Fruit fly (Drosophila melanogaster) whole organism, embryonic: ENCODE data around the gene CG46462.

ENCODE experiments used
- Awh ChIP-seq: fragments of 200-800 bp; sonication (Bioruptor generic); IDR thresholded peaks from 2 replicates; pipeline ENCODE4, ENCODE4 v1.3.6; 2022; ENCODE audit warnings: missing biosample characterization, missing genetic modification characterization
- Bteb2 ChIP-seq: fragments of 200-800 bp; sonication (Bioruptor generic); optimal IDR thresholded peaks from 2 replicates; lab custom pipeline; 2016; ENCODE audit warnings: missing biosample characterization, missing genetic modification characterization
- CG11247 ChIP-seq: fragments of 200-800 bp; sonication (Bioruptor generic); IDR thresholded peaks from 2 replicates; pipeline ENCODE4 v1.3.6; 2022; ENCODE audit warnings: missing biosample characterization, missing genetic modification characterization
- CG11560 ChIP-seq: fragments of 200-800 bp; sonication (Bioruptor generic); IDR thresholded peaks from 3 replicates; pipeline ENCODE4 v1.3.6; 2022; ENCODE audit warnings: missing biosample characterization, missing genetic modification characterization
- CG14014 ChIP-seq: fragments of 200-800 bp; sonication (Bioruptor generic); IDR thresholded peaks from 2 replicates; pipeline ENCODE4 v1.3.6; 2022; ENCODE audit warnings: missing biosample characterization, missing genetic modification characterization
- CG14710 ChIP-seq: fragments of 200-800 bp; sonication (Bioruptor generic); optimal IDR thresholded peaks from 3 replicates; lab custom pipeline; 2019; ENCODE audit warnings: missing biosample characterization, mild to moderate bottlenecking, missing genetic modification characterization, moderate library complexity
- CG15479 ChIP-seq: fragments of 200-800 bp; sonication (Bioruptor generic); optimal IDR thresholded peaks from 3 replicates; lab custom pipeline; 2019; ENCODE audit warnings: missing biosample characterization, mild to moderate bottlenecking, missing genetic modification characterization, moderate library complexity
- CG16815 ChIP-seq: fragments of 200-800 bp; sonication (Bioruptor generic); optimal IDR thresholded peaks from 3 replicates; lab custom pipeline; 2017; ENCODE audit warnings: missing biosample characterization, mild to moderate bottlenecking, missing genetic modification characterization
- CG16863 ChIP-seq: fragments of 200-800 bp; sonication (Bioruptor generic); optimal IDR thresholded peaks from 3 replicates; lab custom pipeline; 2016; ENCODE audit warnings: missing biosample characterization, missing genetic modification characterization
- CG17361 ChIP-seq: fragments of 200-800 bp; sonication (Bioruptor generic); IDR thresholded peaks from 3 replicates; pipeline ENCODE4 v1.3.6; 2022; ENCODE audit warnings: missing biosample characterization, missing genetic modification characterization
- CG31388 ChIP-seq: fragments of 200-800 bp; sonication (Bioruptor generic); optimal IDR thresholded peaks from 2 replicates; lab custom pipeline; 2016; ENCODE audit warnings: missing biosample characterization, missing genetic modification characterization
- CG34376 ChIP-seq: fragments of 200-800 bp; sonication (Bioruptor generic); optimal IDR thresholded peaks from 2 replicates; lab custom pipeline; 2018; ENCODE audit warnings: missing biosample characterization, mild to moderate bottlenecking, missing genetic modification characterization
- CG4404 ChIP-seq: fragments of 200-800 bp; sonication (Bioruptor generic); IDR thresholded peaks from 2 replicates; pipeline ENCODE4 v1.3.6; 2022; ENCODE audit warnings: missing biosample characterization, missing genetic modification characterization
- CG4707 ChIP-seq: fragments of 200-800 bp; sonication (Bioruptor generic); optimal IDR thresholded peaks from 2 replicates; lab custom pipeline; 2018; ENCODE audit warnings: missing biosample characterization, mild to moderate bottlenecking, missing genetic modification characterization, moderate library complexity
- CG4730 ChIP-seq: fragments of 200-800 bp; sonication (Bioruptor generic); IDR thresholded peaks from 2 replicates; pipeline ENCODE4 v1.3.6; 2022; ENCODE audit warnings: missing biosample characterization, missing genetic modification characterization
- CG6791 ChIP-seq: fragments of 200-800 bp; sonication (Bioruptor generic); IDR thresholded peaks from 3 replicates; pipeline ENCODE4 v1.3.6; 2022; ENCODE audit warnings: missing biosample characterization, missing genetic modification characterization; ENCODE audit not compliant: partially characterized antibody
- CG7372 ChIP-seq: fragments of 200-800 bp; sonication (Bioruptor generic); IDR thresholded peaks from 2 replicates; pipeline ENCODE4 v1.3.6; 2022; ENCODE audit warnings: missing biosample characterization, missing genetic modification characterization
- CG7839 ChIP-seq: fragments of 200-800 bp; sonication (Bioruptor generic); optimal IDR thresholded peaks from 3 replicates; lab custom pipeline; 2018; ENCODE audit warnings: missing biosample characterization, mild to moderate bottlenecking, missing genetic modification characterization, moderate library complexity
- CG9437 ChIP-seq: fragments of 200-800 bp; sonication (Bioruptor generic); optimal IDR thresholded peaks from 2 replicates; lab custom pipeline; 2018; ENCODE audit warnings: missing biosample characterization, mild to moderate bottlenecking, missing genetic modification characterization
- CG9876 ChIP-seq: fragments of 200-800 bp; sonication (Bioruptor generic); optimal IDR thresholded peaks from 2 replicates; lab custom pipeline; 2016; ENCODE audit warnings: missing biosample characterization, missing genetic modification characterization
- Camta ChIP-seq: fragments of 200-800 bp; sonication (Bioruptor generic); optimal IDR thresholded peaks from 2 replicates; lab custom pipeline; 2016; ENCODE audit warnings: missing biosample characterization, missing genetic modification characterization
- CoRest ChIP-seq: fragments of 200-800 bp; sonication (Bioruptor generic); optimal IDR thresholded peaks from 3 replicates; lab custom pipeline; 2018; ENCODE audit warnings: missing biosample characterization, mild to moderate bottlenecking, missing genetic modification characterization, moderate library complexity
- D ChIP-seq, 2 experiments: fragments of 200-800 bp in 1 of 2; fragments of >200 bp in 1 of 2; sonication (Bioruptor generic) in 1 of 2; optimal IDR thresholded peaks; 2 replicates in 1 of 2; 3 replicates in 1 of 2; lab custom pipeline; 2017; ENCODE audit warnings: mild to moderate bottlenecking in 1 of 2, missing biosample characterization in 1 of 2, missing genetic modification characterization in 1 of 2, missing genetic modification reagents in 1 of 2
- Dref ChIP-seq: fragments of 200-800 bp; sonication (Bioruptor generic); IDR thresholded peaks from 2 replicates; pipeline ENCODE4 v1.3.6; 2022; ENCODE audit warnings: missing biosample characterization, missing genetic modification characterization
- Drgx ChIP-seq: fragments of 200-800 bp; sonication (Bioruptor generic); IDR thresholded peaks from 2 replicates; pipeline ENCODE4 v1.3.6; 2022; ENCODE audit warnings: missing biosample characterization, missing genetic modification characterization
- H2.0 ChIP-seq: fragments of 200-800 bp; sonication (Bioruptor generic); IDR thresholded peaks from 2 replicates; pipeline ENCODE4 v1.3.6; 2022; ENCODE audit warnings: missing biosample characterization, missing genetic modification characterization
- Hand ChIP-seq: fragments of 200-800 bp; sonication (Bioruptor generic); optimal IDR thresholded peaks from 2 replicates; lab custom pipeline; 2017; ENCODE audit warnings: mild to moderate bottlenecking, missing biosample characterization, missing genetic modification reagents, missing genetic modification characterization
- Hr3 ChIP-seq: fragments of 200-800 bp; sonication (Bioruptor generic); optimal IDR thresholded peaks from 3 replicates; lab custom pipeline; 2016; ENCODE audit warnings: missing biosample characterization, missing genetic modification characterization
- Lhr ChIP-seq: fragments of 200-800 bp; sonication (Bioruptor generic); optimal IDR thresholded peaks from 3 replicates; lab custom pipeline; 2017; ENCODE audit warnings: mild to moderate bottlenecking, missing biosample characterization, missing genetic modification reagents, missing genetic modification characterization
- Myb ChIP-seq: fragments of 200-800 bp; sonication (Bioruptor generic); optimal IDR thresholded peaks from 2 replicates; lab custom pipeline; 2016; ENCODE audit warnings: missing biosample characterization, missing genetic modification characterization
- Oaz ChIP-seq: fragments of 200-800 bp; sonication (Bioruptor generic); IDR thresholded peaks from 2 replicates; pipeline ENCODE4 v1.3.6; 2022; ENCODE audit warnings: missing biosample characterization, missing genetic modification characterization
- Ptx1 ChIP-seq: fragments of 200-800 bp; sonication (Bioruptor generic); IDR thresholded peaks from 2 replicates; pipeline ENCODE4 v1.3.6; 2022; ENCODE audit warnings: missing biosample characterization, missing genetic modification characterization
- Stat92E ChIP-seq, 3 experiments: fragments of >200 bp in 2 of 3; fragments of 200-800 bp in 1 of 3; sonication (Bioruptor generic) in 1 of 3; optimal IDR thresholded peaks; 2 replicates each; lab custom pipeline; 2017 to 2019; ENCODE audit warnings: missing biosample characterization in 3 of 3, missing genetic modification characterization in 3 of 3, mild to moderate bottlenecking in 1 of 3, moderate library complexity in 1 of 3
- bbx ChIP-seq: fragments of 200-800 bp; sonication (Bioruptor generic); IDR thresholded peaks from 2 replicates; pipeline ENCODE4 v1.3.6; 2022; ENCODE audit warnings: missing biosample characterization, missing genetic modification characterization; ENCODE audit not compliant: partially characterized antibody
- da ChIP-seq: fragments of 200-800 bp; sonication (Bioruptor generic); optimal IDR thresholded peaks from 2 replicates; lab custom pipeline; 2016; ENCODE audit warnings: missing biosample characterization, missing genetic modification characterization
- disco-r ChIP-seq: fragments of 200-800 bp; sonication (Bioruptor generic); optimal IDR thresholded peaks from 2 replicates; lab custom pipeline; 2016; ENCODE audit warnings: missing biosample characterization, missing genetic modification characterization
- dm ChIP-seq: fragments of 200-800 bp; sonication (Bioruptor generic); optimal IDR thresholded peaks from 3 replicates; lab custom pipeline; 2016; ENCODE audit warnings: missing biosample characterization, missing genetic modification characterization
- dysf ChIP-seq: fragments of 200-800 bp; sonication (Bioruptor generic); IDR thresholded peaks from 3 replicates; pipeline ENCODE4 v1.3.6; 2022; ENCODE audit warnings: missing biosample characterization, missing genetic modification characterization
- hb ChIP-seq: fragments of 200-800 bp; sonication (Bioruptor generic); IDR thresholded peaks from 3 replicates; pipeline ENCODE4 v1.3.6; 2022; ENCODE audit warnings: missing biosample characterization, missing genetic modification characterization; ENCODE audit not compliant: partially characterized antibody
- knrl ChIP-seq: fragments of 200-800 bp; sonication (Bioruptor generic); IDR thresholded peaks from 3 replicates; pipeline ENCODE4 v1.3.6; 2022; ENCODE audit warnings: missing biosample characterization, missing genetic modification characterization; ENCODE audit not compliant: partially characterized antibody
- lmd ChIP-seq: fragments of 200-800 bp; sonication (Bioruptor generic); IDR thresholded peaks from 2 replicates; pipeline ENCODE4 v1.3.6; 2022; ENCODE audit warnings: missing biosample characterization, missing genetic modification characterization
- lov ChIP-seq, 2 experiments: fragments of 200-800 bp in 1 of 2; fragments of >200 bp in 1 of 2; sonication (Bioruptor generic) in 1 of 2; IDR thresholded peaks in 1 of 2; optimal IDR thresholded peaks in 1 of 2; 2 replicates in 1 of 2; 3 replicates in 1 of 2; pipeline versions ENCODE4 v1.3.6 to Lab custom; 2017 to 2022; ENCODE audit warnings: missing biosample characterization in 1 of 2, missing genetic modification characterization in 1 of 2
- org-1 ChIP-seq: fragments of 200-800 bp; sonication (Bioruptor generic); optimal IDR thresholded peaks from 2 replicates; lab custom pipeline; 2017; ENCODE audit warnings: missing biosample characterization, missing genetic modification characterization
- unpg ChIP-seq: fragments of 200-800 bp; sonication (Bioruptor generic); optimal IDR thresholded peaks from 3 replicates; lab custom pipeline; 2018; ENCODE audit warnings: missing biosample characterization, mild to moderate bottlenecking, missing genetic modification characterization, moderate library complexity

The CG46462 gene

dm6 chr3L:19919981-19920380 is 11.5 kb upstream of the CG46462 start (continued):
- TF ChIP-seq Stat92E (GFP tag; optimal IDR thresholded peaks at IDR 0.05; lab: Kevin White, UChicago) (no peak), dm (GFP tag; lab: Kevin White, UChicago) (no peak)

- TF ChIP-seq CG34376 (GFP tag; lab: Kevin White, UChicago) (peak; percentile 56), Awh (GFP tag; lab: Robert Waterston, UW) (peak; percentile 64; the same call in 1 of the 2 replicates), Myb (GFP tag; lab: Kevin White, UChicago) (peak; percentile 65), Oaz (GFP tag; lab: Robert Waterston, UW) (peak; percentile 85; the same call in 1 of the 2 replicates), CG4730 (GFP tag; lab: Robert Waterston, UW) (peak; percentile 71), CG14710 (tag; lab: Kevin White, UChicago) (peak; percentile 82), Bteb2 (GFP tag; lab: Kevin White, UChicago) (peak; percentile 86), lov (optimal IDR thresholded peaks at IDR 0.05; lab: Kevin White, UChicago) (no peak), lov (GFP tag; IDR thresholded peaks at IDR 0.05; lab: Robert Waterston, UW) (peak; percentile 37; the same call in 1 of the 3 replicates), CG16863 (GFP tag; lab: Kevin White, UChicago) (peak; percentile 71), disco-r (peak; percentile 82), Hr3 (GFP tag; lab: Kevin White, UChicago) (peak; percentile 81), Drgx (GFP tag; lab: Robert Waterston, UW) (peak; percentile 55; the same call in 1 of the 2 replicates), CG7839 (tag; lab: Kevin White, UChicago) (no peak), CG9437 (peak; percentile 66), CG17361 (GFP tag; lab: Robert Waterston, UW) (peak; percentile 84; the same call in 2 of the 3 replicates), lmd (peak; percentile 90), CG7372 (GFP tag; lab: Robert Waterston, UW) (peak; percentile 67), CG16815 (GFP tag; lab: Kevin White, UChicago) (peak; percentile 74), CG9876 (peak; percentile 89), Ptx1 (GFP tag; lab: Robert Waterston, UW) (peak; percentile 82), CG14014 (GFP tag; lab: Robert Waterston, UW) (peak; percentile 65; the same call in 1 of the 2 replicates), Dref (0 out of 2 replicates have a peak, but pooled peaks have one; percentile 25), CG4707 (GFP tag; lab: Kevin White, UChicago) (no peak), H2.0 (GFP tag; lab: Robert Waterston, UW) (peak; percentile 83), org-1 (GFP tag; lab: Kevin White, UChicago) (no peak), CG6791 (GFP tag; lab: Robert Waterston, UW) (peak; percentile 70; the same call in 1 of the 3 replicates), CG11560 (no peak), CG4404 (GFP tag; lab: Robert Waterston, UW) (peak; percentile 73), CoRest (tag; lab: Kevin White, UChicago) (peak; percentile 82), Lhr (GFP tag; lab: Kevin White, UChicago) (peak; percentile 62), Hand (no peak), da (peak; percentile 68), CG15479 (GFP tag; lab: Kevin White, UChicago) (no peak), Camta (GFP tag; lab: Kevin White, UChicago) (peak; percentile 48), knrl (GFP tag; lab: Robert Waterston, UW) (peak; percentile 84), CG31388 (GFP tag; lab: Kevin White, UChicago) (peak; percentile 19), bbx (GFP tag; lab: Robert Waterston, UW) (peak; percentile 34; the same call in 1 of the 2 replicates), D (optimal IDR thresholded peaks at IDR 0.05; lab: Kevin White, UChicago) (no peak), D (GFP tag; optimal IDR thresholded peaks at IDR 0.05; lab: Kevin White, UChicago) (peak; percentile 55), hb (GFP tag; lab: Robert Waterston, UW) (peak; percentile 79; the same call in 2 of the 3 replicates), CG11247 (GFP tag; lab: Robert Waterston, UW) (peak; percentile 43; the same call in 1 of the 2 replicates), dysf (peak; percentile 91), unpg (GFP tag; lab: Kevin White, UChicago) (peak; percentile 71)
These were observed 8.4 kb upstream of the CG46462 start, which contains the start of gene Pfdn6 for dm6 chr3L:19922833-19923745. TSS of gene Pfdn6 (plus strand) at chr3L:19923671.
